Worm (Caenorhabditis elegans): ENCODE data around the gene asp-17.

- TF ChIP-seq ama-1 (optimal IDR thresholded peaks at IDR 0.05) (no peak), aly-1 (tag; optimal IDR thresholded peaks at IDR 0.05) (no peak), F13C5.2 (tag; optimal IDR thresholded peaks at IDR 0.05) (no peak), ceh-36 (tag; optimal IDR thresholded peaks at IDR 0.05) (no peak), flt-1 (GFP tag; IDR thresholded peaks at IDR 0.05) (no peak), ets-7 (tag; optimal IDR thresholded peaks at IDR 0.05) (no peak), hmbx-1 (tag; optimal IDR thresholded peaks at IDR 0.05) (no peak), B0310.2 (tag; optimal IDR thresholded peaks at IDR 0.05) (no peak), tbx-37 (GFP tag; conservative IDR thresholded peaks at IDR 0.05) (no peak), pes-1 (GFP tag; IDR thresholded peaks at IDR 0.05) (no peak)
These were observed 17.9 kb downstream of the asp-17 start for ce11 chrV:19019239-19019638.
